Fruit fly (Drosophila melanogaster): ENCODE results near the gene mus312.

mus312 gene

dm6 chr3L:7356386-7357117 lies 27.6 kb downstream of the mus312 start, which contains the start of gene CTCF (continued):
- TF ChIP-seq sens-2 (GFP tag; IDR thresholded peaks at IDR 0.05) (no peak), bowl (GFP tag; IDR thresholded peaks at IDR 0.05) (no peak), pan (optimal IDR thresholded peaks at IDR 0.05) (no peak), pan (GFP tag; optimal IDR thresholded peaks at IDR 0.05 in 1 of 2, IDR thresholded peaks at IDR 0.05 in 1 of 2) (peak in 1 of 2 experiments; percentile 68), psq (GFP tag; optimal IDR thresholded peaks at IDR 0.05) (no peak), hkb (optimal IDR thresholded peaks at IDR 0.05) (no peak), hkb (GFP tag; IDR thresholded peaks at IDR 0.05) (0 out of 2 replicates have a peak, but pooled peaks have one; percentile 31), CG16813 (GFP tag; IDR thresholded peaks at IDR 0.05; ENCODE audit: partially characterized antibody) (peak; percentile 77), CG10462 (GFP tag; optimal IDR thresholded peaks at IDR 0.05) (no peak), CG10959 (GFP tag; IDR thresholded peaks at IDR 0.05) (no peak), repo (GFP tag; optimal IDR thresholded peaks at IDR 0.05) (peak; percentile 21), CG17361 (GFP tag; IDR thresholded peaks at IDR 0.05) (peak; percentile 74), CG13287 (GFP tag; IDR thresholded peaks at IDR 0.05; ENCODE audit: partially characterized antibody) (peak; percentile 94), Elba2 (GFP tag; optimal IDR thresholded peaks at IDR 0.05) (no peak), onecut (GFP tag; IDR thresholded peaks at IDR 0.05) (peak; percentile 89), CG14965 (GFP tag; optimal IDR thresholded peaks at IDR 0.05; ENCODE audit: borderline replicate concordance) (no peak), CG4820 (GFP tag; optimal IDR thresholded peaks at IDR 0.05) (peak; percentile 38), caup (GFP tag; optimal IDR thresholded peaks at IDR 0.05; ENCODE audit: severe bottlenecking) (peak; percentile 23), Mrtf (GFP tag; IDR thresholded peaks at IDR 0.05) (0 out of 3 replicates have a peak, but pooled peaks have one; percentile 48), CG6654 (GFP tag; optimal IDR thresholded peaks at IDR 0.05) (peak; percentile 29), Hr78 (GFP tag; optimal IDR thresholded peaks at IDR 0.05) (no peak), CG10979 (tag; optimal IDR thresholded peaks at IDR 0.05) (peak; percentile 40), tup (GFP tag; optimal IDR thresholded peaks at IDR 0.05) (no peak), CG18011 (GFP tag; optimal IDR thresholded peaks at IDR 0.05) (no peak), unpg (GFP tag; optimal IDR thresholded peaks at IDR 0.05) (peak; percentile 20), Hand (GFP tag; optimal IDR thresholded peaks at IDR 0.05) (no peak), CTCF (GFP tag; optimal IDR thresholded peaks at IDR 0.05) (peak; percentile 100), crp (GFP tag; optimal IDR thresholded peaks at IDR 0.05) (peak in 1 of 2 experiments; percentile 72), CG31388 (GFP tag; optimal IDR thresholded peaks at IDR 0.05) (no peak), ems (GFP tag; optimal IDR thresholded peaks at IDR 0.05) (no peak), az2 (GFP tag; optimal IDR thresholded peaks at IDR 0.05) (peak; percentile 31), CG4854 (GFP tag; optimal IDR thresholded peaks at IDR 0.05) (peak; percentile 29), Side (GFP tag; optimal IDR thresholded peaks at IDR 0.05) (no peak), zen (tag; optimal IDR thresholded peaks at IDR 0.05) (peak; percentile 18), wdn (GFP tag; IDR thresholded peaks at IDR 0.05) (no peak), gce (GFP tag; IDR thresholded peaks at IDR 0.05) (peak; percentile 62; the same call in 1 of the 3 replicates), Dref (GFP tag; IDR thresholded peaks at IDR 0.05) (peak; percentile 76), nerfin-2 (GFP tag; IDR thresholded peaks at IDR 0.05; ENCODE audit: partially characterized antibody) (peak; percentile 50; the same call in 1 of the 2 replicates), CG17385 (GFP tag; optimal IDR thresholded peaks at IDR 0.05) (peak; percentile 19), CG6272 (GFP tag; IDR thresholded peaks at IDR 0.05) (no peak), BtbVII (GFP tag; optimal IDR thresholded peaks at IDR 0.05) (peak; percentile 32), Max (GFP tag; optimal IDR thresholded peaks at IDR 0.05) (peak; percentile 73), Aef1 (GFP tag; IDR thresholded peaks at IDR 0.05) (no peak), row (GFP tag; IDR thresholded peaks at IDR 0.05) (peak; percentile 56; the same call in 2 of the 3 replicates), lab (GFP tag; optimal IDR thresholded peaks at IDR 0.05) (peak; percentile 9), bab2 (GFP tag; optimal IDR thresholded peaks at IDR 0.05) (peak; percentile 13), grau (tag; optimal IDR thresholded peaks at IDR 0.05) (peak; percentile 52), Dfd (GFP tag; optimal IDR thresholded peaks at IDR 0.05) (no peak), Doc2 (GFP tag; IDR thresholded peaks at IDR 0.05) (no peak), CG33557 (GFP tag; optimal IDR thresholded peaks at IDR 0.05) (peak; percentile 38)

All from whole organism, embryonic.